Fruit fly (Drosophila melanogaster): ENCODE measurements around the gene Mp.

Gene Mp

dm6 chr3L:6981823-6982222 is 16.8 kb upstream of the Mp start (continued):
- no peak for TF ChIP-seq sd (tag; optimal IDR thresholded peaks at IDR 0.05)
- TF ChIP-seq pnt (GFP tag; optimal IDR thresholded peaks at IDR 0.05) = peak; percentile 13
- TF ChIP-seq stc (GFP tag; IDR thresholded peaks at IDR 0.05) = peak; percentile 40; the same call in 1 of the 2 replicates
- TF ChIP-seq CG14050 (GFP tag; IDR thresholded peaks at IDR 0.05) = no peak
- TF ChIP-seq CG7372 (GFP tag; IDR thresholded peaks at IDR 0.05) = no peak
- no peak for TF ChIP-seq CG4854 (GFP tag; optimal IDR thresholded peaks at IDR 0.05)
- no peak for TF ChIP-seq CG6254 (GFP tag; optimal IDR thresholded peaks at IDR 0.05)
- no peak for TF ChIP-seq Myb (GFP tag; optimal IDR thresholded peaks at IDR 0.05)
- no peak for TF ChIP-seq so (GFP tag; IDR thresholded peaks at IDR 0.05)
- TF ChIP-seq CG18476 (GFP tag; optimal IDR thresholded peaks at IDR 0.05) = no peak
- TF ChIP-seq CG9727 (GFP tag; optimal IDR thresholded peaks at IDR 0.05) = peak; percentile 87
- TF ChIP-seq CG11085 (GFP tag; IDR thresholded peaks at IDR 0.05) = no peak
- peak; percentile 15 for TF ChIP-seq CG15601 (tag; optimal IDR thresholded peaks at IDR 0.05)
- no peak for TF ChIP-seq CG11398 (GFP tag; optimal IDR thresholded peaks at IDR 0.05)
- peak; percentile 13 for TF ChIP-seq cato (GFP tag; optimal IDR thresholded peaks at IDR 0.05; ENCODE audit: borderline replicate concordance)
- no peak for TF ChIP-seq Dll (GFP tag; IDR thresholded peaks at IDR 0.05; ENCODE audit: partially characterized antibody)
- 0 out of 2 replicates have a peak, but pooled peaks have one; percentile 17 for TF ChIP-seq peb (GFP tag; IDR thresholded peaks at IDR 0.05)
- peak; percentile 29 for TF ChIP-seq Six4 (GFP tag; optimal IDR thresholded peaks at IDR 0.05)
- no peak for TF ChIP-seq Ets97D (GFP tag; optimal IDR thresholded peaks at IDR 0.05)
- TF ChIP-seq CG12942 (GFP tag; optimal IDR thresholded peaks at IDR 0.05) = peak; percentile 2
- peak; percentile 16 for TF ChIP-seq lilli (GFP tag; optimal IDR thresholded peaks at IDR 0.05)
- TF ChIP-seq CG8281 (tag; optimal IDR thresholded peaks at IDR 0.05) = no peak
- TF ChIP-seq CG1024 (GFP tag; IDR thresholded peaks at IDR 0.05) = 0 out of 2 replicates have a peak, but pooled peaks have one; percentile 24
- TF ChIP-seq Usf (GFP tag; optimal IDR thresholded peaks at IDR 0.05) = peak; percentile 33
- no peak for TF ChIP-seq kay (GFP tag; optimal IDR thresholded peaks at IDR 0.05)
- TF ChIP-seq p53 (GFP tag; optimal IDR thresholded peaks at IDR 0.05) = no peak
- no peak for TF ChIP-seq ase (GFP tag; IDR thresholded peaks at IDR 0.05)
- peak; percentile 63 for TF ChIP-seq Med (GFP tag)
- peak; percentile 92 for TF ChIP-seq twi (tag; optimal IDR thresholded peaks at IDR 0.05)
- no peak for TF ChIP-seq CG4328 (GFP tag; optimal IDR thresholded peaks at IDR 0.05)
- TF ChIP-seq D19B (GFP tag; optimal IDR thresholded peaks at IDR 0.05) = no peak
- TF ChIP-seq NfI (GFP tag; optimal IDR thresholded peaks at IDR 0.05) = no peak
- TF ChIP-seq CG32532 (GFP tag; IDR thresholded peaks at IDR 0.05) = no peak
- no peak for TF ChIP-seq Dfd (GFP tag; optimal IDR thresholded peaks at IDR 0.05)
- TF ChIP-seq wor (GFP tag; IDR thresholded peaks at IDR 0.05) = no peak
- TF ChIP-seq fu2 (GFP tag; optimal IDR thresholded peaks at IDR 0.05) = no peak
- no peak for TF ChIP-seq gt (GFP tag; IDR thresholded peaks at IDR 0.05)
- no peak for TF ChIP-seq Rx (GFP tag; IDR thresholded peaks at IDR 0.05)
- no peak for TF ChIP-seq CG3163 (GFP tag; optimal IDR thresholded peaks at IDR 0.05)
- TF ChIP-seq fd96Cb (tag; optimal IDR thresholded peaks at IDR 0.05) = peak; percentile 31
- peak; percentile 40; the same call in 1 of the 3 replicates for TF ChIP-seq dysf (GFP tag; IDR thresholded peaks at IDR 0.05)
- no peak for TF ChIP-seq shn (GFP tag; optimal IDR thresholded peaks at IDR 0.05)
- no peak for TF ChIP-seq BEAF-32 (GFP tag; optimal IDR thresholded peaks at IDR 0.05)
- TF ChIP-seq hth (optimal IDR thresholded peaks at IDR 0.05) = no peak
- TF ChIP-seq hb (GFP tag; IDR thresholded peaks at IDR 0.05; ENCODE audit: partially characterized antibody) = no peak
- TF ChIP-seq CG9215 (GFP tag; IDR thresholded peaks at IDR 0.05) = no peak
- TF ChIP-seq ranshi (GFP tag; IDR thresholded peaks at IDR 0.05) = no peak
- TF ChIP-seq knrl (GFP tag; IDR thresholded peaks at IDR 0.05; ENCODE audit: partially characterized antibody) = no peak
- TF ChIP-seq eyg (GFP tag; optimal IDR thresholded peaks at IDR 0.05) = no peak
- no peak for TF ChIP-seq mam (GFP tag; optimal IDR thresholded peaks at IDR 0.05)
- peak; percentile 74 for TF ChIP-seq CG17361 (GFP tag; IDR thresholded peaks at IDR 0.05)
- no peak for TF ChIP-seq CG7786 (GFP tag; optimal IDR thresholded peaks at IDR 0.05)
- TF ChIP-seq pb (GFP tag; optimal IDR thresholded peaks at IDR 0.05) = no peak
